Worm (Caenorhabditis elegans) whole organism, L4 larva: Measurements from ENCODE around the gene Y46G5A.15.
A peak's percentile ranks its signal among the peaks of the same experiment; 100 is the strongest.

Source experiments
- D1046.2 ChIP-seq: fragments of 200-800 bp; sonication (Bioruptor generic); IDR thresholded peaks from 2 replicates; pipeline ENCODE4 v1.3.6; 2022; ENCODE audit warnings: missing genetic modification characterization, missing compliant biosample characterization
- F26F4.8 ChIP-seq: fragments of 200-800 bp; sonication (Bioruptor generic); conservative IDR thresholded peaks from 2 replicates; pipeline ENCODE4 v1.3.6; 2022; ENCODE audit warnings: missing genetic modification characterization, missing compliant biosample characterization
- T20F7.1 ChIP-seq: fragments of 200-800 bp; sonication (Bioruptor generic); optimal IDR thresholded peaks from 2 replicates; lab custom pipeline; 2018; ENCODE audit warnings: mild to moderate bottlenecking, missing genetic modification characterization, missing compliant biosample characterization
- Y5F2A.4 ChIP-seq: fragments of 200-800 bp; sonication (Bioruptor generic); optimal IDR thresholded peaks from 2 replicates; lab custom pipeline; 2018; ENCODE audit warnings: mild to moderate bottlenecking, missing genetic modification characterization, missing compliant biosample characterization
- ZK337.2 ChIP-seq: fragments of 200-800 bp; sonication (Bioruptor generic); IDR thresholded peaks from 2 replicates; pipeline ENCODE4 v1.3.6; 2022; ENCODE audit warnings: missing genetic modification reagents, missing genetic modification characterization, missing compliant biosample characterization
- ZK546.5 ChIP-seq, 2 experiments: sonication (generic microtip); optimal IDR thresholded peaks; 2 replicates each; lab custom pipeline; 2017; ENCODE audit warnings: missing biosample characterization in 2 of 2, missing genetic modification characterization in 2 of 2
- arid-1 ChIP-seq: fragments of 200-800 bp; sonication (Bioruptor generic); conservative IDR thresholded peaks from 2 replicates; pipeline ENCODE4 v1.3.6; 2022; ENCODE audit warnings: missing genetic modification reagents, missing genetic modification characterization, missing compliant biosample characterization
- ceh-32 ChIP-seq: sonication (generic microtip); optimal IDR thresholded peaks from 2 replicates; lab custom pipeline; 2016; ENCODE audit warnings: mild to moderate bottlenecking, missing genetic modification characterization, missing compliant biosample characterization; ENCODE audit not compliant: poor library complexity
- ceh-44 ChIP-seq: fragments of 200-800 bp; sonication (Bioruptor generic); IDR thresholded peaks from 2 replicates; pipeline ENCODE4 v1.3.6; 2022; ENCODE audit warnings: missing genetic modification reagents, missing genetic modification characterization, missing compliant biosample characterization
- daf-12 ChIP-seq: fragments of 150-350 bp; optimal IDR thresholded peaks from 2 replicates; lab custom pipeline; 2014; ENCODE audit warnings: missing biosample characterization, missing genetic modification reagents, missing genetic modification characterization
- daf-8 ChIP-seq: fragments of 200-800 bp; sonication (Bioruptor generic); IDR thresholded peaks from 2 replicates; pipeline ENCODE4 v1.3.6; 2022; ENCODE audit warnings: missing genetic modification characterization, missing compliant biosample characterization
- dmd-8 ChIP-seq: fragments of 200-800 bp; sonication (Bioruptor generic); IDR thresholded peaks from 2 replicates; pipeline ENCODE4 v1.3.6; 2022; ENCODE audit warnings: missing genetic modification characterization, missing compliant biosample characterization
- duxl-1 ChIP-seq: sonication (generic microtip); optimal IDR thresholded peaks from 2 replicates; lab custom pipeline; 2016; ENCODE audit warnings: mild to moderate bottlenecking, missing genetic modification characterization, moderate library complexity, missing compliant biosample characterization; ENCODE audit not compliant: poor library complexity
- egl-27 ChIP-seq: sonication (generic microtip); optimal IDR thresholded peaks from 3 replicates; lab custom pipeline; 2017; ENCODE audit warnings: missing biosample characterization, missing genetic modification reagents, missing genetic modification characterization
- fkh-10 ChIP-seq: fragments of 150-350 bp; optimal IDR thresholded peaks from 2 replicates; lab custom pipeline; 2014; ENCODE audit warnings: missing biosample characterization, missing genetic modification reagents, missing genetic modification characterization
- gei-8 ChIP-seq: fragments of 200-800 bp; sonication (Bioruptor generic); optimal IDR thresholded peaks from 2 replicates; lab custom pipeline; 2018; ENCODE audit warnings: mild to moderate bottlenecking, missing genetic modification characterization, missing compliant biosample characterization
- hif-1 ChIP-seq, 2 experiments: sonication (generic microtip); optimal IDR thresholded peaks; 2 replicates each; lab custom pipeline; 2016 to 2017; ENCODE audit warnings: missing compliant biosample characterization in 2 of 2, missing genetic modification characterization in 2 of 2, missing genetic modification reagents in 2 of 2, missing genotype in 2 of 2, mild to moderate bottlenecking in 1 of 2
- hlh-11 ChIP-seq: fragments of 200-800 bp; sonication (Bioruptor generic); optimal IDR thresholded peaks from 2 replicates; lab custom pipeline; 2018; ENCODE audit warnings: mild to moderate bottlenecking, missing genetic modification characterization, missing compliant biosample characterization
- hlh-30 ChIP-seq: sonication (generic microtip); optimal IDR thresholded peaks from 2 replicates; lab custom pipeline; 2017; ENCODE audit warnings: antibody characterized with exemption, mild to moderate bottlenecking, missing genetic modification characterization, missing compliant biosample characterization; ENCODE audit not compliant: insufficient read depth
- hmg-1.1 ChIP-seq: fragments of 200-800 bp; sonication (Bioruptor generic); IDR thresholded peaks from 2 replicates; pipeline ENCODE4 v1.3.6; 2022; ENCODE audit warnings: missing genetic modification reagents, missing genetic modification characterization, missing compliant biosample characterization
- lin-15B ChIP-seq: fragments of 150-350 bp; sonication (generic microtip); optimal IDR thresholded peaks from 3 replicates; lab custom pipeline; 2014; ENCODE audit warnings: missing biosample characterization, missing genetic modification characterization
- lin-29 ChIP-seq: fragments of 200-800 bp; sonication (Bioruptor generic); IDR thresholded peaks from 2 replicates; pipeline ENCODE4 v1.3.6; 2022; ENCODE audit warnings: missing genetic modification reagents, missing genetic modification characterization, missing compliant biosample characterization
- lsy-2 ChIP-seq, 2 experiments: fragments of 150-350 bp in 1 of 2; sonication (generic microtip) in 1 of 2; optimal IDR thresholded peaks; 2 replicates each; lab custom pipeline; 2014 to 2017; ENCODE audit warnings: missing biosample characterization in 2 of 2, missing genetic modification characterization in 2 of 2
- madf-5 ChIP-seq, 2 experiments: fragments of 200-800 bp; sonication (Bioruptor generic); IDR thresholded peaks; 2 replicates each; pipeline ENCODE4 v1.3.6; 2022; ENCODE audit warnings: missing compliant biosample characterization in 2 of 2, missing genetic modification characterization in 2 of 2
- madf-9 ChIP-seq: fragments of 200-800 bp; sonication (Bioruptor generic); conservative IDR thresholded peaks from 2 replicates; pipeline ENCODE4 v1.3.6; 2022; ENCODE audit warnings: missing genetic modification reagents, missing genetic modification characterization, missing compliant biosample characterization
- mdl-1 ChIP-seq, 2 experiments: fragments of 150-350 bp in 1 of 2; sonication (generic microtip) in 1 of 2; optimal IDR thresholded peaks; 2 replicates each; lab custom pipeline; 2014 to 2017; ENCODE audit warnings: missing biosample characterization in 2 of 2, missing genetic modification characterization in 2 of 2
- mdt-29 ChIP-seq: fragments of 200-800 bp; sonication (Bioruptor generic); IDR thresholded peaks from 2 replicates; pipeline ENCODE4 v1.3.6; 2022; ENCODE audit warnings: missing genetic modification reagents, missing genetic modification characterization, missing compliant biosample characterization
- mep-1 ChIP-seq: fragments of 150-350 bp; sonication (generic microtip); optimal IDR thresholded peaks from 3 replicates; lab custom pipeline; 2014; ENCODE audit warnings: missing biosample characterization, missing genetic modification characterization
- mxl-2 ChIP-seq: fragments of 200-800 bp; sonication (Bioruptor generic); conservative IDR thresholded peaks from 2 replicates; pipeline ENCODE4 v1.3.6; 2022; ENCODE audit warnings: missing genetic modification reagents, missing genetic modification characterization, missing compliant biosample characterization
- mxl-3 ChIP-seq: fragments of 200-800 bp; sonication (Bioruptor generic); optimal IDR thresholded peaks from 2 replicates; lab custom pipeline; 2018; ENCODE audit warnings: mild to moderate bottlenecking, missing genetic modification characterization, missing compliant biosample characterization
- nhr-102 ChIP-seq: sonication (generic microtip); optimal IDR thresholded peaks from 2 replicates; lab custom pipeline; 2016; ENCODE audit warnings: mild to moderate bottlenecking, missing genetic modification characterization, moderate library complexity, missing compliant biosample characterization
- nhr-11 ChIP-seq: fragments of 150-350 bp; optimal IDR thresholded peaks from 2 replicates; lab custom pipeline; 2014; ENCODE audit warnings: missing biosample characterization, missing genetic modification characterization
- nhr-111 ChIP-seq: fragments of 200-800 bp; sonication (Bioruptor generic); optimal IDR thresholded peaks from 2 replicates; lab custom pipeline; 2018; ENCODE audit warnings: mild to moderate bottlenecking, missing genetic modification characterization, missing compliant biosample characterization
- nhr-41 ChIP-seq: fragments of 200-800 bp; sonication (Bioruptor generic); IDR thresholded peaks from 2 replicates; pipeline ENCODE4 v1.3.6; 2022; ENCODE audit warnings: missing genetic modification reagents, missing genetic modification characterization, missing compliant biosample characterization
- nhr-42 ChIP-seq: fragments of 200-800 bp; sonication (Bioruptor generic); IDR thresholded peaks from 2 replicates; pipeline ENCODE4 v1.3.6; 2022; ENCODE audit warnings: missing genetic modification characterization, missing compliant biosample characterization
- nhr-6 ChIP-seq: fragments of 150-350 bp; optimal IDR thresholded peaks from 2 replicates; lab custom pipeline; 2014; ENCODE audit warnings: missing biosample characterization, missing genetic modification characterization
- nhr-77 ChIP-seq: fragments of 150-350 bp; optimal IDR thresholded peaks from 2 replicates; lab custom pipeline; 2014; ENCODE audit warnings: missing biosample characterization, missing genetic modification characterization
- php-3 ChIP-seq: fragments of 200-800 bp; sonication (Bioruptor generic); IDR thresholded peaks from 2 replicates; pipeline ENCODE4 v1.3.6; 2022; ENCODE audit warnings: missing genetic modification reagents, missing genetic modification characterization, missing compliant biosample characterization
- pqm-1 ChIP-seq: sonication (generic microtip); optimal IDR thresholded peaks from 2 replicates; lab custom pipeline; 2017; ENCODE audit warnings: missing biosample characterization, missing genetic modification characterization
- saeg-2 ChIP-seq: fragments of 200-800 bp; sonication (Bioruptor generic); IDR thresholded peaks from 2 replicates; pipeline ENCODE4 v1.3.6; 2022; ENCODE audit warnings: missing genetic modification reagents, missing genetic modification characterization, missing compliant biosample characterization
- set-16 ChIP-seq: fragments of 200-800 bp; sonication (Bioruptor generic); IDR thresholded peaks from 2 replicates; pipeline ENCODE4 v1.3.6; 2022; ENCODE audit warnings: missing genetic modification reagents, missing genetic modification characterization, missing compliant biosample characterization
- skn-1 ChIP-seq: fragments of 150-350 bp; optimal IDR thresholded peaks from 2 replicates; lab custom pipeline; 2014; ENCODE audit warnings: missing biosample characterization, missing genetic modification characterization
- snpc-1.2 ChIP-seq: fragments of 200-800 bp; sonication (Bioruptor generic); IDR thresholded peaks from 2 replicates; pipeline ENCODE4 v1.3.6; 2022; ENCODE audit warnings: missing genetic modification reagents, missing genetic modification characterization, missing compliant biosample characterization
- snpc-4 ChIP-seq: fragments of 150-350 bp; optimal IDR thresholded peaks from 2 replicates; lab custom pipeline; 2014; ENCODE audit warnings: missing biosample characterization, missing genetic modification characterization
- spr-1 ChIP-seq: sonication (generic microtip); optimal IDR thresholded peaks from 2 replicates; lab custom pipeline; 2016; ENCODE audit warnings: mild to moderate bottlenecking, missing genetic modification characterization, missing compliant biosample characterization
- unc-130 ChIP-seq: sonication (generic microtip); optimal IDR thresholded peaks from 2 replicates; lab custom pipeline; 2016; ENCODE audit warnings: missing genetic modification reagents, missing genetic modification characterization, missing compliant biosample characterization
- vab-7 ChIP-seq: fragments of 200-800 bp; sonication (Bioruptor generic); IDR thresholded peaks from 2 replicates; pipeline ENCODE4 v1.3.6; 2022; ENCODE audit warnings: missing genetic modification reagents, missing genetic modification characterization, missing compliant biosample characterization
- zag-1 ChIP-seq: fragments of 150-350 bp; optimal IDR thresholded peaks from 2 replicates; lab custom pipeline; 2014; ENCODE audit warnings: missing biosample characterization, missing genetic modification characterization
- zfp-3 ChIP-seq: fragments of 200-800 bp; sonication (Bioruptor generic); conservative IDR thresholded peaks from 2 replicates; pipeline ENCODE4 v1.3.6; 2022; ENCODE audit warnings: missing genetic modification reagents, missing genetic modification characterization, missing compliant biosample characterization
- zip-2 ChIP-seq: fragments of 150-350 bp; optimal IDR thresholded peaks from 2 replicates; lab custom pipeline; 2014; ENCODE audit warnings: missing biosample characterization, missing genetic modification characterization
- ztf-11 ChIP-seq: fragments of 150-350 bp; optimal IDR thresholded peaks from 2 replicates; lab custom pipeline; 2014; ENCODE audit warnings: missing biosample characterization, missing genetic modification characterization
- ztf-7 ChIP-seq: fragments of 150-350 bp; optimal IDR thresholded peaks from 2 replicates; lab custom pipeline; 2014; ENCODE audit warnings: missing biosample characterization, missing genetic modification characterization

Gene Y46G5A.15

DNA sequence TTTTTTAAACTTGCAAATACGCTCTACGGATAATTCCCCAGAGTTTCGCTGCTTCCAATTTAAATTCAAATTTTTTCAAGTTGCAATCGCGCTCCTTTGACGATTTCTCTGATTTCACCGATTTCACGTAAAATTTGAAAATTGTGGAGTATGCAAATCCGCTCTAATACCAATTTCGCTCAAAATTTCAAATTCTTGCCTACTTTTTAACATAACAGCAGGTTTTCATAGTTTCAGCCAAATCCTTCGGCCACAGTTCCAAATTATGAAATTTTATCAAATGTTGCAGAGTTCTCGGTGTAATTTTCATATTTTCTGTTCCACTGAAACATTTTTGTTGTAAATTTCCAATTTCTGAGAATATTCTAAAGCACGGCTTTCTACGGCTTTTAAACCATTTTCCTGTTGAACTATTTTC lies 2.6 kb upstream of the Y46G5A.15 start, which contains the start of gene alkb-7 (continued):
- TF ChIP-seq nhr-42 (GFP tag; lab: Robert Waterston, UW) (peak; percentile 75; the same call in 1 of the 2 replicates), ZK337.2 (GFP tag; lab: Robert Waterston, UW) (no peak), Y5F2A.4 (GFP tag; lab: Kevin White, UChicago) (no peak), mep-1 (peak; percentile 76), nhr-77 (tag; lab: Kevin White, UChicago) (no peak), hmg-1.1 (GFP tag; lab: Robert Waterston, UW) (no peak), madf-5 (GFP tag; IDR thresholded peaks at IDR 0.05; lab: Robert Waterston, UW) (no peak), egl-27 (no peak), nhr-111 (GFP tag; lab: Kevin White, UChicago) (no peak), nhr-102 (tag; lab: Kevin White, UChicago) (peak; percentile 53), arid-1 (GFP tag; lab: Robert Waterston, UW) (no peak; the same call in 1 of the 2 replicates), daf-12 (tag; lab: Kevin White, UChicago) (no peak), D1046.2 (GFP tag; lab: Robert Waterston, UW) (no peak), unc-130 (GFP tag; lab: Kevin White, UChicago) (no peak), madf-9 (no peak), ztf-7 (no peak), hif-1 (tag; optimal IDR thresholded peaks at IDR 0.05; lab: Kevin White, UChicago) (no peak), snpc-4 (tag; lab: Kevin White, UChicago) (no peak), vab-7 (no peak), nhr-6 (tag; lab: Kevin White, UChicago) (no peak), zip-2 (tag; lab: Kevin White, UChicago) (no peak), nhr-11 (tag; lab: Kevin White, UChicago) (no peak), duxl-1 (tag; lab: Kevin White, UChicago) (no peak), gei-8 (peak; percentile 47), dmd-8 (no peak), lsy-2 (tag; optimal IDR thresholded peaks at IDR 0.05; lab: Kevin White, UChicago) (no peak), zag-1 (tag; lab: Kevin White, UChicago) (no peak), hlh-11 (tag; lab: Kevin White, UChicago) (peak; percentile 36), mdl-1 (tag; optimal IDR thresholded peaks at IDR 0.05; lab: Kevin White, UChicago) (no peak), F26F4.8 (GFP tag; lab: Robert Waterston, UW) (no peak), snpc-1.2 (GFP tag; lab: Robert Waterston, UW) (peak; percentile 56; the same call in 1 of the 2 replicates), ztf-11 (tag; lab: Kevin White, UChicago) (no peak), T20F7.1 (GFP tag; lab: Kevin White, UChicago) (no peak), saeg-2 (GFP tag; lab: Robert Waterston, UW) (no peak), mdt-29 (no peak), lin-29 (GFP tag; lab: Robert Waterston, UW) (no peak), ceh-44 (GFP tag; lab: Robert Waterston, UW) (no peak), mxl-2 (GFP tag; lab: Robert Waterston, UW) (no peak), hlh-30 (tag; lab: Kevin White, UChicago) (no peak), fkh-10 (no peak), lin-15B (tag; lab: Kevin White, UChicago) (no peak), daf-8 (no peak), zfp-3 (GFP tag; lab: Robert Waterston, UW) (no peak), skn-1 (tag; lab: Kevin White, UChicago) (no peak), nhr-41 (GFP tag; lab: Robert Waterston, UW) (no peak), ZK546.5 (tag; optimal IDR thresholded peaks at IDR 0.05; lab: Kevin White, UChicago) (no peak), mxl-3 (GFP tag; lab: Kevin White, UChicago) (no peak), ceh-32 (tag; lab: Kevin White, UChicago) (no peak), set-16 (GFP tag; lab: Robert Waterston, UW) (no peak), php-3 (GFP tag; lab: Robert Waterston, UW) (0 out of 2 replicates have a peak, but pooled peaks have one; percentile 28), pqm-1 (tag; lab: Kevin White, UChicago) (no peak), spr-1 (tag; lab: Kevin White, UChicago) (peak; percentile 71)
